Worm (Caenorhabditis elegans) whole organism, L2 larva: ENCODE data around the gene srlf-2.

Experiments
- C34F6.9 ChIP-seq: fragments of 150-350 bp; optimal IDR thresholded peaks from 2 replicates; lab custom pipeline; 2014; ENCODE audit warnings: missing biosample characterization, missing genetic modification characterization
- F13H6.1 ChIP-seq: sonication (generic microtip); optimal IDR thresholded peaks from 2 replicates; lab custom pipeline; 2016; ENCODE audit warnings: missing genetic modification characterization, missing compliant biosample characterization
- R02D3.7 ChIP-seq: fragments of 150-350 bp; optimal IDR thresholded peaks from 2 replicates; lab custom pipeline; 2014; ENCODE audit warnings: missing biosample characterization, missing genetic modification characterization
- Y55F3AM.14 ChIP-seq: fragments of 200-800 bp; sonication (Bioruptor generic); optimal IDR thresholded peaks from 2 replicates; lab custom pipeline; 2018; ENCODE audit warnings: mild to moderate bottlenecking, missing genetic modification characterization, missing compliant biosample characterization
- ZK546.5 ChIP-seq: sonication (generic microtip); optimal IDR thresholded peaks from 2 replicates; lab custom pipeline; 2017; ENCODE audit warnings: missing biosample characterization, missing genetic modification characterization
- alr-1 ChIP-seq: fragments of 150-350 bp; optimal IDR thresholded peaks from 2 replicates; lab custom pipeline; 2014; ENCODE audit warnings: missing biosample characterization, missing genetic modification characterization
- aly-2 ChIP-seq: fragments of 150-350 bp; optimal IDR thresholded peaks from 2 replicates; lab custom pipeline; 2014; ENCODE audit warnings: missing biosample characterization, missing genetic modification characterization
- ama-1 ChIP-seq: fragments of 150-350 bp; optimal IDR thresholded peaks from 2 replicates; lab custom pipeline; 2018; ENCODE audit warnings: inconsistent platforms
- blmp-1 ChIP-seq: sonication (generic microtip); optimal IDR thresholded peaks from 2 replicates; lab custom pipeline; 2017; ENCODE audit warnings: missing genetic modification characterization, mild to moderate bottlenecking, missing compliant biosample characterization, antibody characterized with exemption, moderate library complexity; ENCODE audit not compliant: insufficient read depth
- ceh-16 ChIP-seq: fragments of 150-350 bp; optimal IDR thresholded peaks from 2 replicates; lab custom pipeline; 2014; ENCODE audit warnings: missing biosample characterization, missing genetic modification characterization
- ceh-82 ChIP-seq: fragments of 150-350 bp; optimal IDR thresholded peaks from 2 replicates; lab custom pipeline; 2014; ENCODE audit warnings: missing biosample characterization, missing genetic modification characterization
- crh-2 ChIP-seq: sonication (generic microtip); optimal IDR thresholded peaks from 2 replicates; lab custom pipeline; 2017; ENCODE audit warnings: missing biosample characterization, missing genetic modification characterization
- dmd-4 ChIP-seq: sonication (generic microtip); optimal IDR thresholded peaks from 2 replicates; lab custom pipeline; 2017; ENCODE audit warnings: missing biosample characterization, missing genetic modification characterization
- egl-27 ChIP-seq: sonication (generic microtip); optimal IDR thresholded peaks from 3 replicates; lab custom pipeline; 2017; ENCODE audit warnings: missing biosample characterization, missing genetic modification reagents, missing genetic modification characterization
- elt-1 ChIP-seq: fragments of 150-350 bp; optimal IDR thresholded peaks from 2 replicates; lab custom pipeline; 2014; ENCODE audit warnings: missing biosample characterization, missing genetic modification characterization
- elt-3 ChIP-seq: sonication (generic microtip); optimal IDR thresholded peaks from 2 replicates; lab custom pipeline; 2017; ENCODE audit warnings: missing biosample characterization, missing genetic modification characterization
- fos-1 ChIP-seq: fragments of 150-350 bp; optimal IDR thresholded peaks from 2 replicates; lab custom pipeline; 2014; ENCODE audit warnings: missing biosample characterization, missing genetic modification characterization
- gmeb-1 ChIP-seq: fragments of 150-350 bp; optimal IDR thresholded peaks from 2 replicates; lab custom pipeline; 2014; ENCODE audit warnings: missing biosample characterization, missing genetic modification characterization
- lin-11 ChIP-seq: fragments of 150-350 bp; sonication (generic microtip); optimal IDR thresholded peaks from 2 replicates; lab custom pipeline; 2014; ENCODE audit warnings: missing biosample characterization, missing genetic modification characterization, inconsistent platforms, mixed read lengths
- lin-13 ChIP-seq: fragments of 150-350 bp; optimal IDR thresholded peaks from 2 replicates; lab custom pipeline; 2014; ENCODE audit warnings: missing biosample characterization, missing genetic modification reagents, missing genetic modification characterization
- lin-39 ChIP-seq: fragments of 150-350 bp; optimal IDR thresholded peaks from 2 replicates; lab custom pipeline; 2014; ENCODE audit warnings: missing biosample characterization, missing genetic modification reagents, missing genetic modification characterization
- lsy-2 ChIP-seq, 2 experiments: fragments of 150-350 bp in 1 of 2; sonication (generic microtip) in 1 of 2; optimal IDR thresholded peaks; 2 replicates each; lab custom pipeline; 2014 to 2017; ENCODE audit warnings: missing biosample characterization in 2 of 2, missing genetic modification characterization in 2 of 2
- mab-5 ChIP-seq: fragments of 150-350 bp; optimal IDR thresholded peaks from 2 replicates; lab custom pipeline; 2014; ENCODE audit warnings: missing biosample characterization, missing genetic modification characterization
- mbf-1 ChIP-seq: sonication (generic microtip); optimal IDR thresholded peaks from 2 replicates; lab custom pipeline; 2017; ENCODE audit warnings: missing biosample characterization, missing genetic modification characterization
- mdl-1 ChIP-seq, 2 experiments: fragments of 150-350 bp in 1 of 2; sonication (generic microtip) in 1 of 2; optimal IDR thresholded peaks; 2 replicates each; lab custom pipeline; 2017; ENCODE audit warnings: missing biosample characterization in 2 of 2, missing genetic modification characterization in 2 of 2
- nhr-10 ChIP-seq: sonication (generic microtip); optimal IDR thresholded peaks from 2 replicates; lab custom pipeline; 2017; ENCODE audit warnings: missing biosample characterization, missing genetic modification characterization
- nhr-11 ChIP-seq: fragments of 150-350 bp; optimal IDR thresholded peaks from 2 replicates; lab custom pipeline; 2014; ENCODE audit warnings: missing biosample characterization, missing genetic modification characterization
- nhr-12 ChIP-seq: fragments of 150-350 bp; optimal IDR thresholded peaks from 2 replicates; lab custom pipeline; 2014; ENCODE audit warnings: missing biosample characterization, missing genetic modification characterization
- nhr-129 ChIP-seq: fragments of 150-350 bp; optimal IDR thresholded peaks from 2 replicates; lab custom pipeline; 2014; ENCODE audit warnings: missing biosample characterization, missing genetic modification characterization
- nhr-21 ChIP-seq: fragments of 150-350 bp; optimal IDR thresholded peaks from 2 replicates; lab custom pipeline; 2014; ENCODE audit warnings: missing biosample characterization, missing genetic modification characterization
- nhr-23 ChIP-seq: fragments of 150-350 bp; optimal IDR thresholded peaks from 2 replicates; lab custom pipeline; 2014; ENCODE audit warnings: missing biosample characterization, missing genetic modification reagents, missing genetic modification characterization
- nhr-237 ChIP-seq: fragments of 150-350 bp; optimal IDR thresholded peaks from 2 replicates; lab custom pipeline; 2014; ENCODE audit warnings: missing biosample characterization, missing genetic modification characterization
- nhr-25 ChIP-seq: fragments of 150-350 bp; sonication (generic microtip); optimal IDR thresholded peaks from 3 replicates; lab custom pipeline; 2014; ENCODE audit warnings: missing biosample characterization, missing genetic modification characterization
- nhr-6 ChIP-seq: fragments of 150-350 bp; optimal IDR thresholded peaks from 2 replicates; lab custom pipeline; 2014; ENCODE audit warnings: missing biosample characterization, missing genetic modification characterization
- nhr-77 ChIP-seq: fragments of 150-350 bp; optimal IDR thresholded peaks from 2 replicates; lab custom pipeline; 2014; ENCODE audit warnings: missing biosample characterization, missing genetic modification characterization
- peb-1 ChIP-seq: fragments of 150-350 bp; optimal IDR thresholded peaks from 2 replicates; lab custom pipeline; 2014; ENCODE audit warnings: missing biosample characterization, missing genetic modification characterization
- sem-4 ChIP-seq: fragments of 150-350 bp; optimal IDR thresholded peaks from 2 replicates; lab custom pipeline; 2014; ENCODE audit warnings: missing biosample characterization, missing genetic modification reagents, missing genetic modification characterization
- skn-1 ChIP-seq: sonication (generic microtip); optimal IDR thresholded peaks from 2 replicates; lab custom pipeline; 2017; ENCODE audit warnings: missing biosample characterization, missing genetic modification characterization
- sma-3 ChIP-seq: sonication (generic microtip); optimal IDR thresholded peaks from 2 replicates; lab custom pipeline; 2016; ENCODE audit warnings: missing genetic modification reagents, missing genetic modification characterization, missing compliant biosample characterization
- sma-9 ChIP-seq, 2 experiments: fragments of 150-350 bp in 1 of 2; sonication (generic microtip) in 1 of 2; optimal IDR thresholded peaks; 2 replicates each; lab custom pipeline; 2014 to 2016; ENCODE audit warnings: missing genetic modification characterization in 2 of 2, mild to moderate bottlenecking in 1 of 2, missing biosample characterization in 1 of 2, missing compliant biosample characterization in 1 of 2, missing genetic modification reagents in 1 of 2, moderate library complexity in 1 of 2
- snpc-4 ChIP-seq: fragments of 150-350 bp; optimal IDR thresholded peaks from 2 replicates; lab custom pipeline; 2014; ENCODE audit warnings: missing biosample characterization, missing genetic modification characterization
- unc-39 ChIP-seq: fragments of 150-350 bp; optimal IDR thresholded peaks from 2 replicates; lab custom pipeline; 2014; ENCODE audit warnings: missing biosample characterization, missing genetic modification characterization
- unc-55 ChIP-seq: fragments of 150-350 bp; sonication (generic microtip); optimal IDR thresholded peaks from 3 replicates; lab custom pipeline; 2014; ENCODE audit warnings: missing biosample characterization, missing genetic modification reagents, missing genetic modification characterization
- unc-62 ChIP-seq: fragments of 150-350 bp; optimal IDR thresholded peaks from 2 replicates; lab custom pipeline; 2014; ENCODE audit warnings: missing biosample characterization, missing genetic modification reagents, missing genetic modification characterization
- zag-1 ChIP-seq: fragments of 150-350 bp; optimal IDR thresholded peaks from 2 replicates; lab custom pipeline; 2014; ENCODE audit warnings: missing biosample characterization, missing genetic modification characterization
- ztf-1 ChIP-seq: fragments of 200-800 bp; sonication (Bioruptor generic); conservative IDR thresholded peaks from 2 replicates; pipeline ENCODE4 v1.3.6; 2022; ENCODE audit warnings: missing genetic modification characterization, missing compliant biosample characterization
- ztf-11 ChIP-seq: sonication (generic microtip); optimal IDR thresholded peaks from 2 replicates; lab custom pipeline; 2017; ENCODE audit warnings: missing biosample characterization, missing genetic modification characterization
- ztf-4 ChIP-seq: fragments of 150-350 bp; optimal IDR thresholded peaks from 2 replicates; lab custom pipeline; 2014; ENCODE audit warnings: missing biosample characterization, missing genetic modification characterization

srlf-2 gene

ce11 chrIV:8526579-8526978 is 36.6 kb downstream of the srlf-2 start:
- TF ChIP-seq crh-2 (tag; lab: Kevin White, UChicago) (peak; percentile 7), sem-4 (tag; lab: Kevin White, UChicago) (no peak), unc-39 (no peak), nhr-129 (no peak), sma-3 (GFP tag; lab: Kevin White, UChicago) (no peak), ceh-16 (tag; lab: Kevin White, UChicago) (no peak), snpc-4 (tag; lab: Kevin White, UChicago) (no peak), elt-1 (tag; lab: Kevin White, UChicago) (no peak), nhr-25 (tag; lab: Kevin White, UChicago) (peak; percentile 11), lin-39 (tag; lab: Kevin White, UChicago) (no peak), peb-1 (tag; lab: Kevin White, UChicago) (no peak), egl-27 (no peak)

- TF ChIP-seq F13H6.1 (peak; percentile 99), lin-11 (tag; lab: Kevin White, UChicago) (no peak), nhr-10 (tag; lab: Kevin White, UChicago) (peak; percentile 49), sem-4 (tag; lab: Kevin White, UChicago) (peak; percentile 84), ZK546.5 (tag; lab: Kevin White, UChicago) (no peak), R02D3.7 (tag; lab: Kevin White, UChicago) (no peak), nhr-25 (tag; lab: Kevin White, UChicago) (peak; percentile 90), dmd-4 (no peak), snpc-4 (tag; lab: Kevin White, UChicago) (no peak), unc-39 (no peak), C34F6.9 (tag; lab: Kevin White, UChicago) (peak; percentile 80), skn-1 (tag; lab: Kevin White, UChicago) (no peak), nhr-237 (no peak), zag-1 (tag; lab: Kevin White, UChicago) (no peak), lsy-2 (tag; optimal IDR thresholded peaks at IDR 0.05; lab: Kevin White, UChicago) (peak in 1 of 2 experiments; percentile 89), elt-3 (no peak), nhr-129 (peak; percentile 80), nhr-77 (tag; lab: Kevin White, UChicago) (peak; percentile 46), nhr-21 (tag; lab: Kevin White, UChicago) (peak; percentile 98), ama-1 (lab: Kevin White, UChicago) (no peak), mdl-1 (tag; optimal IDR thresholded peaks at IDR 0.05; lab: Kevin White, UChicago) (peak; percentile 94 to 96), alr-1 (no peak), sma-9 (GFP tag; optimal IDR thresholded peaks at IDR 0.05; lab: Kevin White, UChicago) (peak; percentile 99), sma-9 (tag; optimal IDR thresholded peaks at IDR 0.05; lab: Kevin White, UChicago) (peak; percentile 50), Y55F3AM.14 (peak; percentile 78), nhr-12 (tag; lab: Kevin White, UChicago) (no peak), peb-1 (tag; lab: Kevin White, UChicago) (no peak), lin-13 (GFP tag; lab: Kevin White, UChicago) (peak; percentile 43), ceh-16 (tag; lab: Kevin White, UChicago) (no peak), ztf-4 (tag; lab: Kevin White, UChicago) (peak; percentile 14), lin-39 (tag; lab: Kevin White, UChicago) (no peak), unc-62 (peak; percentile 63), ztf-11 (tag; lab: Kevin White, UChicago) (no peak), nhr-6 (peak; percentile 85), mbf-1 (tag; lab: Kevin White, UChicago) (no peak), blmp-1 (tag; lab: Kevin White, UChicago) (peak; percentile 78), elt-1 (tag; lab: Kevin White, UChicago) (no peak), crh-2 (tag; lab: Kevin White, UChicago) (peak; percentile 94), gmeb-1 (tag; lab: Kevin White, UChicago) (peak; percentile 78), ztf-1 (no peak), fos-1 (tag; lab: Kevin White, UChicago) (peak; percentile 99), sma-3 (GFP tag; lab: Kevin White, UChicago) (peak; percentile 99), aly-2 (tag; lab: Kevin White, UChicago) (no peak), nhr-11 (peak; percentile 34), egl-27 (peak; percentile 95), ceh-82 (tag; lab: Kevin White, UChicago) (no peak), unc-55 (GFP tag; lab: Kevin White, UChicago) (no peak), nhr-23 (no peak), mab-5 (tag; lab: Kevin White, UChicago) (peak; percentile 83)
Observed at ce11 chrIV:8527598-8528012, 37.6 kb downstream of the srlf-2 start.
